Fruit fly (Drosophila melanogaster) S2 (cell line): ENCODE measurements around the gene CG15253.

Experiments used
- CG8478 ChIP-seq: fragments of >200 bp; optimal IDR thresholded peaks from 2 replicates; lab custom pipeline; 2018
- CTCF ChIP-seq, 2 experiments: fragments of >200 bp; optimal IDR thresholded peaks; 2 replicates each; lab custom pipeline; 2018

DNA sequence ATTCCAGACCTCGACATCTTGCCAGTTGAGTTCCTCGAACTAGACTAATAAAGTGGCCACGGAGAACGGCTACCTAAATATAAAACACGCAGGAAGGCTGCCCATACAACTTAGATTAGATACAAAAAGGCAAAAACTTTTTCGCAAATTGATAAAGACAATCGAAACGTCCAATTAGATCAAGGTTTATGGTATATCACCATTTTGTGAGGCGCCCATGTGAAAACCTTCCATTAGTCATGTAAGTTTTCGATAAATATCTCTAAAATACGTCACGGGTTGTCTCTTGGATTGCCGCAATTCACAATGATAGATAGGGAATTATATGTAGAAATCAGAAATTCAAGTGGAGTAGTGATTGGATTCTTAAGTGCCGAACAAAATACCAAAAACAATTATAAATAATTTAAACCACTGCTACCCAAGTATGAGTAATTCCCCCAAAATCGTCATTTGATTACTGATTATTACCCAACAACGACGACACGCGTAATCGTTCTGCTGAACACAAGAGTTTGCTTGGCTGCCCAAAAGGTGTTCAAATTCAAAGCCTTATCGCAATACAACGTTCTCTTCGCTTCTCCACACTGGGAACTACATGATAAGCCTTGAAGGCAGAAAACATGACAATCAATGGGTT, 4.4 kb downstream of the CG15253 start, which contains the start of gene CG15255:
- no peak for TF ChIP-seq CG8478
- no peak for TF ChIP-seq CTCF (optimal IDR thresholded peaks at IDR 0.05; lab: Kevin White, UChicago)
